Worm (Caenorhabditis elegans): Measurements from ENCODE around the gene Y46H3C.7.

- no peak for TF ChIP-seq ceh-100 (GFP tag; IDR thresholded peaks at IDR 0.05)
- TF ChIP-seq tbx-9 (tag; optimal IDR thresholded peaks at IDR 0.05; ENCODE audit: borderline replicate concordance), result no peak
- no peak for TF ChIP-seq ama-1 (optimal IDR thresholded peaks at IDR 0.05)
- no peak for TF ChIP-seq ama-1 (GFP tag; optimal IDR thresholded peaks at IDR 0.05)
- no peak for TF ChIP-seq ZK185.1 (tag; optimal IDR thresholded peaks at IDR 0.05; ENCODE audit: poor library complexity, severe bottlenecking)
- no peak for TF ChIP-seq nhr-80 (tag; optimal IDR thresholded peaks at IDR 0.05)
- TF ChIP-seq Y53G8AR.9 (GFP tag; conservative IDR thresholded peaks at IDR 0.05), result no peak
- TF ChIP-seq rcor-1 (GFP tag; IDR thresholded peaks at IDR 0.05), result no peak
- no peak for TF ChIP-seq xnd-1 (tag; optimal IDR thresholded peaks at IDR 0.05)
- TF ChIP-seq unc-62 (GFP tag; optimal IDR thresholded peaks at IDR 0.05), result no peak
- no peak for TF ChIP-seq unc-130 (GFP tag; optimal IDR thresholded peaks at IDR 0.05)
These were observed 31.5 kb upstream of the Y46H3C.7 start, which contains the start of gene sri-27 for ce11 chrV:1725353-1725752.

Measured in whole organism, young adult.